Worm (Caenorhabditis elegans): ENCODE results near the gene str-119.
"Not testable (repeated sequence)": the region's sequence is repeated elsewhere in the genome, so short reads cannot be mapped to it uniquely, and the experiment has no call there.

str-119 gene

DNA sequence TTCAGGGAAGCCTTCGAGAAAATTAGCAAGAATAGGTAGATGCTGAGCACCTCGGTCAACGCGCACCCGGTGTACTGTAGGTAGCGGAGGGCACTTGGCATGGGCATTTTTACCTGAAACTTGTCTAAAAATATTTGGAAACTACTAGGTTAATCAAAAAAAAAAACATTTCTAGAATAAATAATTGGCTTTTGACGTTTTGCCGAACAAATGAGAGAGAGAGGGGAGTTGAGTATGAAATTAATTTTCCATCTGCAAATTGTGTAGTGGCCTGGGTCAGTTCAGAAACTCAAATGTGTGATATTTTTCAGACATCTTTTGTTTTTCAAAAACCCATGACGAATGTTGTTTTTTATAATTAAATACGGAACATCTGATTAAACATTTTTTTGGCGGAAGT is at the start of gene str-119:
Gene str-119, minus strand, starts transcription at position 101 of the 400 bp plus-strand sequence.
- not testable (repeated sequence) for TF ChIP-seq zip-5 (tag; optimal IDR thresholded peaks at IDR 0.05); ceh-45 (GFP tag; IDR thresholded peaks at IDR 0.05); ztf-16 (tag; optimal IDR thresholded peaks at IDR 0.05)

ce11 chrV:2453114-2453513 is 25.2 kb upstream of the str-119 start, which contains the start of gene F56A4.3:
Gene F56A4.3 (plus strand): TSS chrV:2453414.
- not testable (repeated sequence) for TF ChIP-seq hlh-30 (tag; optimal IDR thresholded peaks at IDR 0.05; ENCODE audit: insufficient read depth); elt-4 (tag; optimal IDR thresholded peaks at IDR 0.05); syd-9 (tag; optimal IDR thresholded peaks at IDR 0.05)

DNA sequence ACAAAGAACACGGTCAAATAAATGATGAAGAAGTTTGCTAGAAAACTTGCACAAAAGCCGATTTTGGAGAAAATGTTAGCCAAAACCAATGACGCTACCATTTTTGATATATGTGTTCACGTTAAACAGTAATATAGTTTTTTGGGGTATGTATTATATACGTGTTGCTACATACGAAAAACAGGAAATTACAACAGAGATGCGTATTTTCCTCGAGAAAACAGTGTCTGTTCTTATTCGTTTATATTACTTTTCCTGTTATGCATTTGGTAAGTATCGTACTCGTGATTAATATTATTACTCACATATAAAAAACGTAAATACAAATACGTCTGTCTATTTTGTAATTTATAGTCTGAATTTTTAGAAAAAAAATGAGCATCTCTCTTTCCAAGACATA is 20.7 kb downstream of the str-119 start, which contains the start of gene str-265:
Gene str-265, minus strand, starts transcription at position 101 of the 400 bp plus-strand sequence.
- TF ChIP-seq dmd-4 (tag; optimal IDR thresholded peaks at IDR 0.05; ENCODE audit: borderline replicate concordance); pag-3 (tag; optimal IDR thresholded peaks at IDR 0.05; ENCODE audit: borderline replicate concordance); unc-42 (tag; optimal IDR thresholded peaks at IDR 0.05): not testable (repeated sequence)

Measured in whole organism, late embryonic.